Worm (Caenorhabditis elegans): Measurements from ENCODE around the gene Y45G5AM.5.

ce11 chrV:4204421-4204820 is 44.2 kb downstream of the Y45G5AM.5 start, which contains the start of gene H43I07.1:
- no peak for TF ChIP-seq lir-3 (tag; optimal IDR thresholded peaks at IDR 0.05)
- TF ChIP-seq ztf-11 (tag; optimal IDR thresholded peaks at IDR 0.05) = no peak
- no peak for TF ChIP-seq lin-13 (GFP tag; optimal IDR thresholded peaks at IDR 0.05)
